Worm (Caenorhabditis elegans): ENCODE measurements around the gene grd-4.

The grd-4 gene

DNA sequence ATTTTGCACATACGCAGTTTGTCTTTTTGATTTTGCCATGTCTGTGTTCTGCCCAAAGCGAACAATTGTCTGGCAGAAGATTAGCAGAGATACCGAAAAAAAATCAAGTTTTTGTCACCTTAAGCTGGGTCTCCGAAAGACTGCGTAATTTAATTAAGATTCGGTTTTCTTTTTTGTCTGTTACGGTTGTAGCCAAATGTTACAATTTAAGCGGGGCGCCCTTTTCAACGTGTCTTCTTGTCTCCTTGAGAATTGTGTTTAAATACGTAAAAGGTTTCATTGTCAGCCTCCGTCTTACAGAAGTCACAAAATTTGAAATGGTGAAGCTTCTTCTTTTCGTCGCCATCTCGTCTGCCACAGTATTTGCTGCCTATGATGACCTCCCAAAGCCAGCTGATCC lies 1.3 kb upstream of the grd-4 start, which contains the start of gene grd-14:
TSS of gene grd-14 (plus strand) at position 301 of the 400 bp plus-strand sequence.
- TF ChIP-seq pag-3 (tag; optimal IDR thresholded peaks at IDR 0.05; ENCODE audit: borderline replicate concordance, insufficient read depth) (no peak), efl-1 (optimal IDR thresholded peaks at IDR 0.05) (no peak), efl-1 (GFP tag; optimal IDR thresholded peaks at IDR 0.05 in 1 of 2) (peak in 1 of 2 experiments; percentile 46), tbx-2 (tag; optimal IDR thresholded peaks at IDR 0.05) (no peak), egl-27 (tag; optimal IDR thresholded peaks at IDR 0.05) (no peak), ztf-11 (tag; optimal IDR thresholded peaks at IDR 0.05) (no peak), nhr-47 (tag; optimal IDR thresholded peaks at IDR 0.05) (no peak), irx-1 (tag; optimal IDR thresholded peaks at IDR 0.05) (no peak), dsc-1 (tag; optimal IDR thresholded peaks at IDR 0.05) (no peak)

DNA sequence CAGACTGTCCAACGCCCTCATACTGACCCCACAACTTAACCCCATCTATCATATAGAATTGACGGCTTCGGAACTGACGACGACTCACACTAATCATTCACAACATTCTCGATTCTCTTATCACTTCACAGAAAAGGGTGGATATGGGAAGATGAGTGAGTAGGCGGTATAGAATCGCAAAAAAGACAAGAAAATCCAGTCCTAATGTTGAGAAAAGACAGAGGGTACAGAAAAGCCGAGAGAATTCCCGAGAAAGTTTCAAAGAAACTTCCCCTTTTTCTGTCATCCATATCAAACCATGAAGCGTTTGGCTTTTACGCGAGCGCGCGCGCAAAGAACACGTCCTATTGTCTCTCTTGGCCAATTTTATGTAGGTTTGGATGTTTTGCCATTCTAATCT lies 3.2 kb downstream of the grd-4 start:
- no peak for TF ChIP-seq unc-98 (GFP tag; IDR thresholded peaks at IDR 0.05)
- peak; percentile 89 for TF ChIP-seq blmp-1 (tag; optimal IDR thresholded peaks at IDR 0.05)

DNA sequence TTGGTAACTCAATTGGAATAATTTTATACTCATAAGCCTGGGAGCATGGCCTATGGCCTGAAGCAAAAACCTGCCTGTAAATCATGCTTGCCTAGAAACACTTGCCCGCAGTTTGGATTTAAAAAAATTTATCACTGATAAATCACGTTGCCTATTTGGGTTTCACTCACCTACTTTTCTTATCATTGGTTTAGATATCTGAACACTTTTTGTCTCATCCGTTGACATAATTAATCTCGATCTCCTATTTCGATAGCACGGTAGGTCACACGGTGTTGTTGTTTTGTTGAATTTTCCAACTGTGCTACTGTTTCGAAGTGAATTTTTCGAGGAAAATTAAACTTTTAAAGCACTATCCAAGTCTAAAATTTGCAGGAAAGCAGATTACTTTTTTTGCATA lies 6.0 kb downstream of the grd-4 start:
- peak; percentile 74 for TF ChIP-seq blmp-1 (tag; optimal IDR thresholded peaks at IDR 0.05)
- TF ChIP-seq aha-1 (tag; optimal IDR thresholded peaks at IDR 0.05), result no peak
- TF ChIP-seq mef-2 (tag; optimal IDR thresholded peaks at IDR 0.05), result no peak
- no peak for TF ChIP-seq hlh-4 (tag; optimal IDR thresholded peaks at IDR 0.05)

DNA sequence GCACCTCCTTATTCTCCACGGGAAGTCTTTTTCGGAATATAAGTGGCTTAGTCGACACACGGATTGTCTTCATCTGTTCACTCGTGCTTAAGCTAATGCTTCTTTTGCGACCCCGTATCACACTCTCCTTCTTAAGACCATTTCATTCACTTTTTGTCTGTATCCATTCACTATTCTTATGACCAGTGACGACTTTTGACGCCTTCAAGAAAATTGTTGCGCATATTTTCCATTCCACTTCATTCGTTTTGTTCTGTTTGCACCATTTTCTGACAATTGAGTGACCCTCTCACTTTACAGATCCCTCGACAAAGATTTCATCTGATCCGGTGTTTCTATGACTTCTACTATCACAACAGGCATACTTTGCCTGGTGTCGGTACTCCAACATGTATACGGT lies 6.6 kb downstream of the grd-4 start, which contains the start of gene H03E18.1:
TSS of gene H03E18.1 (plus strand) at position 301 of the 400 bp plus-strand sequence.
- no peak for TF ChIP-seq efl-1 (optimal IDR thresholded peaks at IDR 0.05)
- TF ChIP-seq efl-1 (GFP tag; optimal IDR thresholded peaks at IDR 0.05 in 1 of 2), result peak in 1 of 2 experiments; percentile 44
- no peak for TF ChIP-seq ces-1 (GFP tag; optimal IDR thresholded peaks at IDR 0.05)
- no peak for TF ChIP-seq nhr-19 (GFP tag; conservative IDR thresholded peaks at IDR 0.05)

DNA sequence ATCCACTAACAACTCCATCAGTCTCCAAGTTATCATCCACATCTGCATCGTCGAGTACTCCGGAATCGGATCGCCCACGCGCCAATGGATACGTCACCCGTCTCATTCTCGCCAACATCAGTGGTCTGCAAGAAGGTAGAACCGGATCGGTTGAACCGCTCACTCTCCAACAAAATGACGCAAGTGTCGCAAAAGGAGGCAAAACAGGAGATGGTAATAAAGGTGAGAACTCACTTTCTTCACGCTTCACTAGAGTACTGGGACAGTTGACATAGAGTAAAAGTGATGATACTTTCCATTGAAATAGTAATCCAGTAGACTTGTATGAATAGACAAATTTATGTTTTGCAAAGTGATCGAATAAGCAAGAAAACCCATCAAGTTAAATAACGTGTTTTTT lies 8.1 kb downstream of the grd-4 start:
- no peak for TF ChIP-seq lin-35 (GFP tag; optimal IDR thresholded peaks at IDR 0.05)
- peak; percentile 31 for TF ChIP-seq blmp-1 (tag; optimal IDR thresholded peaks at IDR 0.05)
- TF ChIP-seq fos-1 (tag; optimal IDR thresholded peaks at IDR 0.05), result no peak
- no peak for TF ChIP-seq nhr-47 (tag; optimal IDR thresholded peaks at IDR 0.05)
- TF ChIP-seq nhr-85 (tag), result peak; percentile 52
- no peak for TF ChIP-seq snpc-4 (tag; optimal IDR thresholded peaks at IDR 0.05)
- TF ChIP-seq isw-1 (GFP tag; IDR thresholded peaks at IDR 0.05), result no peak
- TF ChIP-seq unc-98 (GFP tag; IDR thresholded peaks at IDR 0.05), result no peak
- no peak for TF ChIP-seq irx-1 (tag; optimal IDR thresholded peaks at IDR 0.05)
- TF ChIP-seq snu-23 (GFP tag; optimal IDR thresholded peaks at IDR 0.05), result no peak

DNA sequence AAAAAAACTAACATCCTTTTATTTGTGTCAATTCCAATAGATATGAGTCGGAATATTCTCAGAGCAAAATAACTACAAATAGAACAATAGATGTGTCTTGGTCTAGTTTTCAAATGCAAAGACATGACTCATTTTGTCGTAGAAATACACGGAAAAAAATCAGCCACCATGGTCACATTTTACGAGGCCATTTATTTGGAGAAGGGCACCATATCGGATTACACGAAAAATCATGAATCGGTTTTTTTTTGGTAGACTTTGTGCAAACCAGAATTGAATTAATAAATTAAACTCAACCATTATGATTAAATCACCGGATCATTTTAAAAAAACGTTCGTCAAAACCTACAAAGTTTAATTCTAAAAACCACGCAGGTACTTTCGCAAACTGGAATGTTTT lies 19.4 kb downstream of the grd-4 start, which contains the start of gene H03E18.2:
TSS of gene H03E18.2 (minus strand) at position 101 of the 400 bp plus-strand sequence.
- TF ChIP-seq efl-1 (optimal IDR thresholded peaks at IDR 0.05) (no peak), efl-1 (GFP tag; optimal IDR thresholded peaks at IDR 0.05 in 1 of 2) (no peak), snpc-4 (tag; optimal IDR thresholded peaks at IDR 0.05) (no peak), rnt-1 (tag; optimal IDR thresholded peaks at IDR 0.05) (no peak), lin-39 (tag; optimal IDR thresholded peaks at IDR 0.05) (no peak), ztf-4 (tag; optimal IDR thresholded peaks at IDR 0.05) (no peak), nhr-47 (tag; optimal IDR thresholded peaks at IDR 0.05) (no peak)

DNA sequence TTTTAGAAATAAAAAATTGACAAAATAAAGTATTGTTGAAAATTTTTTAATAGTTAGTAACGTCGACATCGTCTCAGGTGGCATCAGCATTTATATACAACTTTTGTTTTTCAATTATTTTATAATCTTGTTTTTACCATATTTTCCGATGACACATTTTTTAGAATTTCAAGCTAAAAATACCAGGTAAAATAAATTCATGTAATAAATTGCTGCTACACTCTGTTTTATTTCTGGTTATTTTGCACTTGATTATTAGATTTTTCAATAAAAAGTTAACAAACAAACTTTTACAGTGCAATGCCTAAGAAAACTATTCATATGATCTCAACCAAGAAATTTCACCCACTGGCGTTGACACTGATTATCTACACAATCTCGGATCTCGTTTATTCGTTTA lies 20.6 kb downstream of the grd-4 start, which contains the start of gene C03G5.14:
TSS of gene C03G5.14 (plus strand) at position 301 of the 400 bp plus-strand sequence.
- no peak for TF ChIP-seq ets-5 (GFP tag; IDR thresholded peaks at IDR 0.05)
- TF ChIP-seq nhr-20 (tag; optimal IDR thresholded peaks at IDR 0.05), result no peak
- no peak for TF ChIP-seq C16A3.4 (tag; optimal IDR thresholded peaks at IDR 0.05)
- TF ChIP-seq unc-130 (tag; optimal IDR thresholded peaks at IDR 0.05), result no peak
- TF ChIP-seq xbp-1 (tag; optimal IDR thresholded peaks at IDR 0.05), result no peak
- TF ChIP-seq ceh-90 (tag; optimal IDR thresholded peaks at IDR 0.05), result no peak
- no peak for TF ChIP-seq unc-86 (tag; optimal IDR thresholded peaks at IDR 0.05)
- TF ChIP-seq efl-1 (optimal IDR thresholded peaks at IDR 0.05), result no peak
- TF ChIP-seq efl-1 (GFP tag; optimal IDR thresholded peaks at IDR 0.05 in 1 of 2), result no peak
- no peak for TF ChIP-seq sptf-1 (tag; optimal IDR thresholded peaks at IDR 0.05)
- TF ChIP-seq mef-2 (tag; optimal IDR thresholded peaks at IDR 0.05), result no peak
- no peak for TF ChIP-seq egl-27 (tag; optimal IDR thresholded peaks at IDR 0.05)
- no peak for TF ChIP-seq mab-9 (GFP tag; IDR thresholded peaks at IDR 0.05)
- TF ChIP-seq ztf-4 (tag; optimal IDR thresholded peaks at IDR 0.05), result no peak
- TF ChIP-seq ceh-82 (tag; optimal IDR thresholded peaks at IDR 0.05), result no peak
- no peak for TF ChIP-seq ceh-88 (GFP tag; IDR thresholded peaks at IDR 0.05)
- no peak for TF ChIP-seq unc-30 (tag; optimal IDR thresholded peaks at IDR 0.05)
